Worm (Caenorhabditis elegans): Measurements from ENCODE around the gene T04C9.3.

ce11 chrIII:5964058-5964632 lies 21.3 kb upstream of the T04C9.3 start:
- TF ChIP-seq med-1 (GFP tag; optimal IDR thresholded peaks at IDR 0.05; ENCODE audit: insufficient read depth) (no peak), flt-1 (GFP tag; IDR thresholded peaks at IDR 0.05) (no peak), tab-1 (GFP tag; IDR thresholded peaks at IDR 0.05) (no peak), klf-2 (GFP tag; conservative IDR thresholded peaks at IDR 0.05) (no peak), T22C8.4 (GFP tag; IDR thresholded peaks at IDR 0.05) (no peak)
